Worm (Caenorhabditis elegans) whole organism, L4 larva: Measurements from ENCODE around the gene F40G12.4.
"Not testable (repeated sequence)": the region's sequence is repeated elsewhere in the genome, so short reads cannot be mapped to it uniquely, and the experiment has no call there.

Source experiments
- D1046.2 ChIP-seq: fragments of 200-800 bp; sonication (Bioruptor generic); IDR thresholded peaks from 2 replicates; pipeline ENCODE4 v1.3.6; 2022; ENCODE audit warnings: missing genetic modification characterization, missing compliant biosample characterization
- F26F4.8 ChIP-seq: fragments of 200-800 bp; sonication (Bioruptor generic); conservative IDR thresholded peaks from 2 replicates; pipeline ENCODE4 v1.3.6; 2022; ENCODE audit warnings: missing genetic modification characterization, missing compliant biosample characterization
- F37D6.2 ChIP-seq: sonication (generic microtip); optimal IDR thresholded peaks from 2 replicates; lab custom pipeline; 2016; ENCODE audit warnings: mild to moderate bottlenecking, missing genetic modification characterization, missing compliant biosample characterization
- F44E2.7 ChIP-seq: fragments of 200-800 bp; sonication (Bioruptor generic); IDR thresholded peaks from 2 replicates; pipeline ENCODE4 v2.1.2; 2022; ENCODE audit warnings: missing genetic modification characterization, missing compliant biosample characterization
- T26A8.4 ChIP-seq: fragments of 200-800 bp; sonication (Bioruptor generic); IDR thresholded peaks from 2 replicates; pipeline ENCODE4 v1.3.6; 2022; ENCODE audit warnings: missing genetic modification characterization, missing compliant biosample characterization
- Y105C5A.15 ChIP-seq: fragments of 200-800 bp; sonication (Bioruptor generic); IDR thresholded peaks from 2 replicates; pipeline ENCODE4 v1.3.6; 2022; ENCODE audit warnings: missing genetic modification characterization, missing compliant biosample characterization
- Y48G9A.11 ChIP-seq: fragments of 200-800 bp; sonication (Bioruptor generic); IDR thresholded peaks from 2 replicates; pipeline ENCODE4 v1.3.6; 2022; ENCODE audit warnings: missing genetic modification reagents, missing genetic modification characterization, missing compliant biosample characterization
- aha-1 ChIP-seq: fragments of 150-350 bp; peaks from one replicate; lab custom pipeline; 2014; ENCODE audit warnings: missing biosample characterization, missing genetic modification characterization
- arid-1 ChIP-seq: fragments of 200-800 bp; sonication (Bioruptor generic); conservative IDR thresholded peaks from 2 replicates; pipeline ENCODE4 v1.3.6; 2022; ENCODE audit warnings: missing genetic modification reagents, missing genetic modification characterization, missing compliant biosample characterization
- ceh-20 ChIP-seq: fragments of 200-800 bp; sonication (Bioruptor generic); IDR thresholded peaks from 2 replicates; pipeline ENCODE4 v1.3.6; 2022; ENCODE audit warnings: missing genetic modification reagents, missing genetic modification characterization, missing compliant biosample characterization
- ceh-44 ChIP-seq: fragments of 200-800 bp; sonication (Bioruptor generic); IDR thresholded peaks from 2 replicates; pipeline ENCODE4 v1.3.6; 2022; ENCODE audit warnings: missing genetic modification reagents, missing genetic modification characterization, missing compliant biosample characterization
- ctbp-1 ChIP-seq: fragments of 200-800 bp; sonication (Bioruptor generic); IDR thresholded peaks from 2 replicates; pipeline ENCODE4 v1.3.6; 2022; ENCODE audit warnings: missing genetic modification reagents, missing genetic modification characterization, missing compliant biosample characterization
- daf-8 ChIP-seq: fragments of 200-800 bp; sonication (Bioruptor generic); IDR thresholded peaks from 2 replicates; pipeline ENCODE4 v1.3.6; 2022; ENCODE audit warnings: missing genetic modification characterization, missing compliant biosample characterization
- dmd-6 ChIP-seq: fragments of 200-800 bp; sonication (Bioruptor generic); IDR thresholded peaks from 2 replicates; pipeline ENCODE4 v1.3.6; 2022; ENCODE audit warnings: missing genetic modification reagents, missing genetic modification characterization, missing compliant biosample characterization
- dmd-8 ChIP-seq: fragments of 200-800 bp; sonication (Bioruptor generic); IDR thresholded peaks from 2 replicates; pipeline ENCODE4 v1.3.6; 2022; ENCODE audit warnings: missing genetic modification characterization, missing compliant biosample characterization
- egl-43 ChIP-seq: fragments of 200-800 bp; sonication (Bioruptor generic); IDR thresholded peaks from 2 replicates; pipeline ENCODE4 v1.3.6; 2022; ENCODE audit warnings: missing genetic modification reagents, missing genetic modification characterization, missing compliant biosample characterization
- hmg-1.1 ChIP-seq: fragments of 200-800 bp; sonication (Bioruptor generic); IDR thresholded peaks from 2 replicates; pipeline ENCODE4 v1.3.6; 2022; ENCODE audit warnings: missing genetic modification reagents, missing genetic modification characterization, missing compliant biosample characterization
- jun-1 ChIP-seq: fragments of 150-350 bp; optimal IDR thresholded peaks from 2 replicates; lab custom pipeline; 2014; ENCODE audit warnings: missing biosample characterization, missing genetic modification reagents, missing genetic modification characterization
- lim-7 ChIP-seq: fragments of 200-800 bp; sonication (Bioruptor generic); IDR thresholded peaks from 2 replicates; pipeline ENCODE4 v1.3.6; 2022; ENCODE audit warnings: missing genetic modification characterization, missing compliant biosample characterization
- lin-38 ChIP-seq: fragments of 200-800 bp; sonication (Bioruptor generic); IDR thresholded peaks from 2 replicates; pipeline ENCODE4 v1.3.6; 2022; ENCODE audit warnings: missing genetic modification reagents, missing genetic modification characterization, missing compliant biosample characterization
- madf-5 ChIP-seq, 2 experiments: fragments of 200-800 bp; sonication (Bioruptor generic); IDR thresholded peaks; 2 replicates each; pipeline ENCODE4 v1.3.6; 2022; ENCODE audit warnings: missing compliant biosample characterization in 2 of 2, missing genetic modification characterization in 2 of 2
- madf-9 ChIP-seq: fragments of 200-800 bp; sonication (Bioruptor generic); conservative IDR thresholded peaks from 2 replicates; pipeline ENCODE4 v1.3.6; 2022; ENCODE audit warnings: missing genetic modification reagents, missing genetic modification characterization, missing compliant biosample characterization
- mdt-29 ChIP-seq: fragments of 200-800 bp; sonication (Bioruptor generic); IDR thresholded peaks from 2 replicates; pipeline ENCODE4 v1.3.6; 2022; ENCODE audit warnings: missing genetic modification reagents, missing genetic modification characterization, missing compliant biosample characterization
- mxl-2 ChIP-seq: fragments of 200-800 bp; sonication (Bioruptor generic); conservative IDR thresholded peaks from 2 replicates; pipeline ENCODE4 v1.3.6; 2022; ENCODE audit warnings: missing genetic modification reagents, missing genetic modification characterization, missing compliant biosample characterization
- nhr-41 ChIP-seq: fragments of 200-800 bp; sonication (Bioruptor generic); IDR thresholded peaks from 2 replicates; pipeline ENCODE4 v1.3.6; 2022; ENCODE audit warnings: missing genetic modification reagents, missing genetic modification characterization, missing compliant biosample characterization
- nhr-42 ChIP-seq: fragments of 200-800 bp; sonication (Bioruptor generic); IDR thresholded peaks from 2 replicates; pipeline ENCODE4 v1.3.6; 2022; ENCODE audit warnings: missing genetic modification characterization, missing compliant biosample characterization
- pha-4 ChIP-seq, 2 experiments: fragments of 150-350 bp in 1 of 2; fragments of 200-800 bp in 1 of 2; sonication (Bioruptor generic) in 1 of 2; IDR thresholded peaks in 1 of 2; optimal IDR thresholded peaks in 1 of 2; 2 replicates each; pipeline versions ENCODE4 v1.3.6 to Lab custom; 2014 to 2022; ENCODE audit warnings: missing genetic modification characterization in 2 of 2, missing genetic modification reagents in 2 of 2, missing biosample characterization in 1 of 2, missing compliant biosample characterization in 1 of 2
- php-3 ChIP-seq: fragments of 200-800 bp; sonication (Bioruptor generic); IDR thresholded peaks from 2 replicates; pipeline ENCODE4 v1.3.6; 2022; ENCODE audit warnings: missing genetic modification reagents, missing genetic modification characterization, missing compliant biosample characterization
- saeg-2 ChIP-seq: fragments of 200-800 bp; sonication (Bioruptor generic); IDR thresholded peaks from 2 replicates; pipeline ENCODE4 v1.3.6; 2022; ENCODE audit warnings: missing genetic modification reagents, missing genetic modification characterization, missing compliant biosample characterization
- set-16 ChIP-seq: fragments of 200-800 bp; sonication (Bioruptor generic); IDR thresholded peaks from 2 replicates; pipeline ENCODE4 v1.3.6; 2022; ENCODE audit warnings: missing genetic modification reagents, missing genetic modification characterization, missing compliant biosample characterization
- snpc-1.2 ChIP-seq: fragments of 200-800 bp; sonication (Bioruptor generic); IDR thresholded peaks from 2 replicates; pipeline ENCODE4 v1.3.6; 2022; ENCODE audit warnings: missing genetic modification reagents, missing genetic modification characterization, missing compliant biosample characterization
- spr-1 ChIP-seq: sonication (generic microtip); optimal IDR thresholded peaks from 2 replicates; lab custom pipeline; 2016; ENCODE audit warnings: mild to moderate bottlenecking, missing genetic modification characterization, missing compliant biosample characterization
- tra-1 ChIP-seq: fragments of 200-800 bp; sonication (Bioruptor generic); IDR thresholded peaks from 2 replicates; pipeline ENCODE4 v1.3.6; 2022; ENCODE audit warnings: missing genetic modification reagents, missing genetic modification characterization, missing compliant biosample characterization
- vab-7 ChIP-seq: fragments of 200-800 bp; sonication (Bioruptor generic); IDR thresholded peaks from 2 replicates; pipeline ENCODE4 v1.3.6; 2022; ENCODE audit warnings: missing genetic modification reagents, missing genetic modification characterization, missing compliant biosample characterization

Gene F40G12.4

ce11 chrV:14243904-14244303, 24.6 kb downstream of the F40G12.4 start, which contains the start of gene sre-7 (continued):
- TF ChIP-seq set-16 (GFP tag; lab: Robert Waterston, UW) = no peak
- TF ChIP-seq F37D6.2 = no peak
- TF ChIP-seq madf-5 (GFP tag; IDR thresholded peaks at IDR 0.05; lab: Robert Waterston, UW) = no peak

- peak; percentile 97 for TF ChIP-seq set-16 (GFP tag; lab: Robert Waterston, UW)
- no peak for TF ChIP-seq jun-1 (tag; lab: Kevin White, UChicago)
- TF ChIP-seq Y105C5A.15 (GFP tag; lab: Robert Waterston, UW) = no peak
- TF ChIP-seq spr-1 (tag; lab: Kevin White, UChicago) = peak; percentile 9
- peak; percentile 56 for TF ChIP-seq aha-1
- TF ChIP-seq madf-5 (GFP tag; IDR thresholded peaks at IDR 0.05; lab: Robert Waterston, UW) = 0 out of 4 replicates have a peak, but pooled peaks of 1 of the 2 experiments have one; percentile 40
These were observed 27.8 kb downstream of the F40G12.4 start, which contains the start of gene K02E11.10 for ce11 chrV:14240694-14241201. Gene K02E11.10 (minus strand): TSS chrV:14241151.

ce11 chrV:14237447-14237846, 31.1 kb downstream of the F40G12.4 start:
- TF ChIP-seq madf-5 (GFP tag; IDR thresholded peaks at IDR 0.05; lab: Robert Waterston, UW) (peak; percentile 33 to 77; a peak in 2 of 4 replicates), saeg-2 (GFP tag; lab: Robert Waterston, UW) (0 out of 2 replicates have a peak, but pooled peaks have one; percentile 46), lim-7 (peak; percentile 89), nhr-42 (GFP tag; lab: Robert Waterston, UW) (0 out of 2 replicates have a peak, but pooled peaks have one; percentile 65), ceh-20 (GFP tag; lab: Robert Waterston, UW) (0 out of 2 replicates have a peak, but pooled peaks have one; percentile 28), nhr-41 (GFP tag; lab: Robert Waterston, UW) (peak; percentile 26; the same call in 1 of the 2 replicates), dmd-6 (GFP tag; lab: Robert Waterston, UW) (0 out of 2 replicates have a peak, but pooled peaks have one; percentile 35), php-3 (GFP tag; lab: Robert Waterston, UW) (peak; percentile 53; the same call in 1 of the 2 replicates), dmd-8 (GFP tag; lab: Robert Waterston, UW) (peak; percentile 78), madf-9 (GFP tag; lab: Robert Waterston, UW) (peak; percentile 59; the same call in 1 of the 2 replicates), egl-43 (peak; percentile 93), ctbp-1 (GFP tag; lab: Robert Waterston, UW) (peak; percentile 78), mxl-2 (0 out of 2 replicates have a peak, but pooled peaks have one; percentile 40), mdt-29 (GFP tag; lab: Robert Waterston, UW) (peak; percentile 56; the same call in 1 of the 2 replicates), D1046.2 (peak; percentile 86; the same call in 1 of the 2 replicates), Y48G9A.11 (GFP tag; lab: Robert Waterston, UW) (peak; percentile 81), daf-8 (GFP tag; lab: Robert Waterston, UW) (0 out of 2 replicates have a peak, but pooled peaks have one; percentile 33), ceh-44 (GFP tag; lab: Robert Waterston, UW) (peak; percentile 64; the same call in 1 of the 2 replicates), hmg-1.1 (peak; percentile 24; the same call in 1 of the 2 replicates), set-16 (GFP tag; lab: Robert Waterston, UW) (peak; percentile 56), arid-1 (peak; percentile 72), vab-7 (peak; percentile 64), tra-1 (GFP tag; lab: Robert Waterston, UW) (peak; percentile 49; the same call in 1 of the 2 replicates), lin-38 (GFP tag; lab: Robert Waterston, UW) (peak; percentile 82), Y105C5A.15 (GFP tag; lab: Robert Waterston, UW) (0 out of 2 replicates have a peak, but pooled peaks have one; percentile 47), F26F4.8 (peak; percentile 92), snpc-1.2 (GFP tag; lab: Robert Waterston, UW) (peak; percentile 84), T26A8.4 (peak; percentile 52; the same call in 1 of the 2 replicates), F44E2.7 (GFP tag; lab: Robert Waterston, UW) (peak; percentile 59; the same call in 1 of the 2 replicates), pha-4 (GFP tag; IDR thresholded peaks at IDR 0.05; lab: Robert Waterston, UW) (peak; percentile 75)
- not testable (repeated sequence) for TF ChIP-seq pha-4 (tag; optimal IDR thresholded peaks at IDR 0.05; lab: Kevin White, UChicago)
